Fruit fly (Drosophila melanogaster) whole organism, embryonic: ENCODE data around the gene QIL1.

ENCODE experiments used
- Adf1 ChIP-seq: fragments of 200-800 bp; sonication (Bioruptor generic); IDR thresholded peaks from 2 replicates; pipeline ENCODE4 v1.3.6; 2022; ENCODE audit warnings: missing biosample characterization, missing genetic modification characterization
- CG12299 ChIP-seq: fragments of 200-800 bp; sonication (Bioruptor generic); optimal IDR thresholded peaks from 2 replicates; lab custom pipeline; 2018; ENCODE audit warnings: missing biosample characterization, mild to moderate bottlenecking, missing genetic modification characterization
- CG13775 ChIP-seq: fragments of 200-800 bp; sonication (Bioruptor generic); optimal IDR thresholded peaks from 3 replicates; lab custom pipeline; 2017; ENCODE audit warnings: missing biosample characterization, mild to moderate bottlenecking, missing genetic modification characterization
- CG17912 ChIP-seq: fragments of 200-800 bp; sonication (Bioruptor generic); optimal IDR thresholded peaks from 2 replicates; lab custom pipeline; 2018; ENCODE audit warnings: missing biosample characterization, mild to moderate bottlenecking, missing genetic modification characterization
- CG2116 ChIP-seq: fragments of 200-800 bp; sonication (Bioruptor generic); optimal IDR thresholded peaks from 3 replicates; lab custom pipeline; 2018; ENCODE audit warnings: missing biosample characterization, mild to moderate bottlenecking, missing genetic modification characterization
- CG30403 ChIP-seq: fragments of 200-800 bp; sonication (Bioruptor generic); optimal IDR thresholded peaks from 3 replicates; lab custom pipeline; 2016; ENCODE audit warnings: missing biosample characterization, missing genetic modification characterization
- CG3281 ChIP-seq: fragments of 200-800 bp; sonication (Bioruptor generic); optimal IDR thresholded peaks from 3 replicates; lab custom pipeline; 2017; ENCODE audit warnings: missing biosample characterization, mild to moderate bottlenecking, missing genetic modification characterization
- CG4282 ChIP-seq: fragments of 200-800 bp; sonication (Bioruptor generic); optimal IDR thresholded peaks from 2 replicates; lab custom pipeline; 2016; ENCODE audit warnings: missing biosample characterization, missing genetic modification characterization
- CG43689 ChIP-seq: fragments of 200-800 bp; sonication (Bioruptor generic); IDR thresholded peaks from 2 replicates; pipeline ENCODE4 v1.3.6; 2022; ENCODE audit warnings: missing biosample characterization, missing genetic modification characterization
- CG6175 ChIP-seq: fragments of 200-800 bp; sonication (Bioruptor generic); IDR thresholded peaks from 3 replicates; pipeline ENCODE4 v1.3.6; 2022; ENCODE audit warnings: missing biosample characterization, missing genetic modification characterization
- CG6689 ChIP-seq: fragments of 200-800 bp; sonication (Bioruptor generic); IDR thresholded peaks from 2 replicates; pipeline ENCODE4 v1.3.6; 2022; ENCODE audit warnings: missing biosample characterization, missing genetic modification characterization
- CG6813 ChIP-seq: fragments of 200-800 bp; sonication (Bioruptor generic); optimal IDR thresholded peaks from 2 replicates; lab custom pipeline; 2017; ENCODE audit warnings: missing biosample characterization, missing genetic modification characterization, mild to moderate bottlenecking, moderate library complexity, missing genetic modification reagents
- CG9437 ChIP-seq: fragments of 200-800 bp; sonication (Bioruptor generic); optimal IDR thresholded peaks from 2 replicates; lab custom pipeline; 2018; ENCODE audit warnings: missing biosample characterization, mild to moderate bottlenecking, missing genetic modification characterization
- CG9817 ChIP-seq: fragments of 200-800 bp; sonication (Bioruptor generic); optimal IDR thresholded peaks from 2 replicates; lab custom pipeline; 2018; ENCODE audit warnings: missing biosample characterization, mild to moderate bottlenecking, missing genetic modification characterization, moderate library complexity
- D19B ChIP-seq: fragments of 200-800 bp; sonication (Bioruptor generic); optimal IDR thresholded peaks from 2 replicates; lab custom pipeline; 2017; ENCODE audit warnings: missing biosample characterization, mild to moderate bottlenecking, missing genetic modification characterization
- Dp ChIP-seq: fragments of 200-800 bp; sonication (Bioruptor generic); optimal IDR thresholded peaks from 2 replicates; lab custom pipeline; 2018; ENCODE audit warnings: missing biosample characterization, mild to moderate bottlenecking, missing genetic modification characterization, moderate library complexity
- ERR ChIP-seq: fragments of 200-800 bp; sonication (Bioruptor generic); optimal IDR thresholded peaks from 2 replicates; lab custom pipeline; 2016; ENCODE audit warnings: missing biosample characterization, missing genetic modification characterization
- Fer1 ChIP-seq: fragments of 200-800 bp; sonication (Bioruptor generic); optimal IDR thresholded peaks from 2 replicates; lab custom pipeline; 2017; ENCODE audit warnings: missing biosample characterization, mild to moderate bottlenecking, missing genetic modification characterization
- Kr ChIP-seq: fragments of 200-800 bp; sonication (Bioruptor generic); optimal IDR thresholded peaks from 2 replicates; lab custom pipeline; 2017; ENCODE audit warnings: missing biosample characterization, mild to moderate bottlenecking, missing genetic modification characterization
- Lim3 ChIP-seq: fragments of 200-800 bp; sonication (Bioruptor generic); IDR thresholded peaks from 2 replicates; pipeline ENCODE4 v1.3.6; 2022; ENCODE audit warnings: missing biosample characterization, missing genetic modification characterization
- NK7.1 ChIP-seq: fragments of 200-800 bp; sonication (Bioruptor generic); optimal IDR thresholded peaks from 3 replicates; lab custom pipeline; 2016; ENCODE audit warnings: missing biosample characterization, missing genetic modification characterization
- Ptx1 ChIP-seq: fragments of 200-800 bp; sonication (Bioruptor generic); IDR thresholded peaks from 2 replicates; pipeline ENCODE4 v1.3.6; 2022; ENCODE audit warnings: missing biosample characterization, missing genetic modification characterization
- Scr ChIP-seq: fragments of 200-800 bp; sonication (Bioruptor generic); IDR thresholded peaks from 2 replicates; pipeline ENCODE4 v1.3.6; 2022; ENCODE audit warnings: missing biosample characterization, missing genetic modification characterization; ENCODE audit not compliant: partially characterized antibody
- Spps ChIP-seq: fragments of 200-800 bp; sonication (Bioruptor generic); optimal IDR thresholded peaks from 2 replicates; lab custom pipeline; 2018; ENCODE audit warnings: missing biosample characterization, mild to moderate bottlenecking, missing genetic modification characterization
- bowl ChIP-seq: fragments of 200-800 bp; sonication (Bioruptor generic); IDR thresholded peaks from 2 replicates; pipeline ENCODE4 v1.3.6; 2022; ENCODE audit warnings: missing biosample characterization, missing genetic modification characterization
- btn ChIP-seq: fragments of 200-800 bp; sonication (Bioruptor generic); optimal IDR thresholded peaks from 2 replicates; lab custom pipeline; 2016; ENCODE audit warnings: missing biosample characterization, missing genetic modification characterization
- cg ChIP-seq: fragments of 200-800 bp; sonication (Bioruptor generic); optimal IDR thresholded peaks from 3 replicates; lab custom pipeline; 2019; ENCODE audit warnings: missing biosample characterization, mild to moderate bottlenecking, missing genetic modification characterization, moderate library complexity
- da ChIP-seq: fragments of 200-800 bp; sonication (Bioruptor generic); optimal IDR thresholded peaks from 2 replicates; lab custom pipeline; 2016; ENCODE audit warnings: missing biosample characterization, missing genetic modification characterization
- danr ChIP-seq: fragments of 200-800 bp; sonication (Bioruptor generic); IDR thresholded peaks from 2 replicates; pipeline ENCODE4 v1.3.6; 2022; ENCODE audit warnings: missing biosample characterization, missing genetic modification characterization
- ewg ChIP-seq: fragments of 200-800 bp; sonication (Bioruptor generic); optimal IDR thresholded peaks from 3 replicates; lab custom pipeline; 2017; ENCODE audit warnings: mild to moderate bottlenecking, missing biosample characterization, missing genetic modification reagents, missing genetic modification characterization
- eyg ChIP-seq: fragments of 200-800 bp; sonication (Bioruptor generic); optimal IDR thresholded peaks from 3 replicates; lab custom pipeline; 2016; ENCODE audit warnings: missing biosample characterization, missing genetic modification characterization
- fd102C ChIP-seq: fragments of 200-800 bp; sonication (Bioruptor generic); optimal IDR thresholded peaks from 2 replicates; lab custom pipeline; 2018; ENCODE audit warnings: missing biosample characterization, mild to moderate bottlenecking, missing genetic modification characterization, moderate library complexity
- gcm ChIP-seq: fragments of 200-800 bp; sonication (Bioruptor generic); optimal IDR thresholded peaks from 2 replicates; lab custom pipeline; 2019; ENCODE audit warnings: missing biosample characterization, mild to moderate bottlenecking, missing genetic modification characterization, moderate library complexity
- grau ChIP-seq: fragments of 200-800 bp; optimal IDR thresholded peaks from 3 replicates; lab custom pipeline; 2019; ENCODE audit warnings: missing biosample characterization, mild to moderate bottlenecking, missing genetic modification characterization, moderate library complexity
- gsb ChIP-seq: fragments of 200-800 bp; sonication (Bioruptor generic); IDR thresholded peaks from 2 replicates; pipeline ENCODE4 v1.3.6; 2022; ENCODE audit warnings: missing biosample characterization, missing genetic modification characterization
- hbn ChIP-seq: fragments of 200-800 bp; sonication (Bioruptor generic); IDR thresholded peaks from 2 replicates; pipeline ENCODE4 v1.3.6; 2022; ENCODE audit warnings: missing biosample characterization, missing genetic modification characterization; ENCODE audit not compliant: partially characterized antibody
- ind ChIP-seq: fragments of 200-800 bp; sonication (Bioruptor generic); optimal IDR thresholded peaks from 3 replicates; lab custom pipeline; 2016; ENCODE audit warnings: missing biosample characterization, missing genetic modification characterization
- knrl ChIP-seq: fragments of 200-800 bp; sonication (Bioruptor generic); IDR thresholded peaks from 3 replicates; pipeline ENCODE4 v1.3.6; 2022; ENCODE audit warnings: missing biosample characterization, missing genetic modification characterization; ENCODE audit not compliant: partially characterized antibody
- nom ChIP-seq: fragments of 200-800 bp; sonication (Bioruptor generic); optimal IDR thresholded peaks from 2 replicates; lab custom pipeline; 2017; ENCODE audit warnings: missing biosample characterization, missing genetic modification characterization, mild to moderate bottlenecking, moderate library complexity, missing genetic modification reagents
- oc ChIP-seq: fragments of 200-800 bp; sonication (Bioruptor generic); optimal IDR thresholded peaks from 2 replicates; lab custom pipeline; 2018; ENCODE audit warnings: missing biosample characterization, mild to moderate bottlenecking, missing genetic modification characterization, moderate library complexity
- pho ChIP-seq: fragments of 200-800 bp; sonication (Bioruptor generic); optimal IDR thresholded peaks from 2 replicates; lab custom pipeline; 2016; ENCODE audit warnings: missing biosample characterization, missing genetic modification characterization
- pnt ChIP-seq: fragments of 200-800 bp; sonication (Bioruptor generic); optimal IDR thresholded peaks from 3 replicates; lab custom pipeline; 2016; ENCODE audit warnings: missing biosample characterization, missing genetic modification characterization
- pros ChIP-seq: fragments of 200-800 bp; sonication (Bioruptor generic); optimal IDR thresholded peaks from 3 replicates; lab custom pipeline; 2019; ENCODE audit warnings: missing biosample characterization, mild to moderate bottlenecking, missing genetic modification characterization, moderate library complexity
- twi ChIP-seq: fragments of 200-800 bp; optimal IDR thresholded peaks from 2 replicates; lab custom pipeline; 2019; ENCODE audit warnings: missing biosample characterization, mild to moderate bottlenecking, missing genetic modification characterization, moderate library complexity
- unpg ChIP-seq: fragments of 200-800 bp; sonication (Bioruptor generic); optimal IDR thresholded peaks from 3 replicates; lab custom pipeline; 2018; ENCODE audit warnings: missing biosample characterization, mild to moderate bottlenecking, missing genetic modification characterization, moderate library complexity
- vnd ChIP-seq: fragments of 200-800 bp; sonication (Bioruptor generic); IDR thresholded peaks from 3 replicates; pipeline ENCODE4 v1.3.6; 2022; ENCODE audit warnings: missing biosample characterization, missing genetic modification characterization; ENCODE audit not compliant: partially characterized antibody
- zen ChIP-seq: fragments of 200-800 bp; sonication (Bioruptor generic); optimal IDR thresholded peaks from 3 replicates; lab custom pipeline; 2018; ENCODE audit warnings: missing biosample characterization, mild to moderate bottlenecking, missing genetic modification characterization, moderate library complexity
- zfh1 ChIP-seq: fragments of 200-800 bp; sonication (Bioruptor generic); IDR thresholded peaks from 3 replicates; pipeline ENCODE4 v1.3.6; 2022; ENCODE audit warnings: missing biosample characterization, missing genetic modification characterization

Gene QIL1

dm6 chr3L:17486794-17487726 is 21.3 kb downstream of the QIL1 start, which contains the start of gene Oatp74D (continued):
- peak; percentile 5 for TF ChIP-seq pho (GFP tag; lab: Kevin White, UChicago)
- TF ChIP-seq ewg (GFP tag; lab: Kevin White, UChicago) = peak; percentile 32
- peak; percentile 30; the same call in 2 of the 3 replicates for TF ChIP-seq zfh1 (GFP tag; lab: Robert Waterston, UW)
- peak; percentile 61 for TF ChIP-seq CG17912
- peak; percentile 99 for TF ChIP-seq Adf1 (GFP tag; lab: Robert Waterston, UW)
- no peak for TF ChIP-seq D19B
- no peak for TF ChIP-seq Ptx1
- TF ChIP-seq danr (GFP tag; lab: Robert Waterston, UW) = no peak
- no peak for TF ChIP-seq zen
- peak; percentile 34 for TF ChIP-seq CG2116 (GFP tag; lab: Kevin White, UChicago)
- TF ChIP-seq CG12299 = peak; percentile 72
- TF ChIP-seq da (GFP tag; lab: Kevin White, UChicago) = no peak
- TF ChIP-seq Dp (GFP tag; lab: Kevin White, UChicago) = no peak
- TF ChIP-seq CG3281 (GFP tag; lab: Kevin White, UChicago) = peak; percentile 30
- TF ChIP-seq grau = peak; percentile 26
- TF ChIP-seq oc = peak; percentile 22
- TF ChIP-seq pnt (GFP tag; lab: Kevin White, UChicago) = peak; percentile 22
- peak; percentile 64 for TF ChIP-seq twi (tag; lab: Kevin White, UChicago)
- TF ChIP-seq bowl (GFP tag; lab: Robert Waterston, UW) = 0 out of 2 replicates have a peak, but pooled peaks have one; percentile 19
- TF ChIP-seq vnd (GFP tag; lab: Robert Waterston, UW) = no peak
- TF ChIP-seq CG6175 (GFP tag; lab: Robert Waterston, UW) = peak; percentile 41; the same call in 1 of the 3 replicates
- TF ChIP-seq CG6689 (GFP tag; lab: Robert Waterston, UW) = no peak
- TF ChIP-seq gcm (GFP tag; lab: Kevin White, UChicago) = peak; percentile 25
- peak; percentile 87 for TF ChIP-seq pros
- no peak for TF ChIP-seq Lim3 (GFP tag; lab: Robert Waterston, UW)
- no peak for TF ChIP-seq CG43689
- no peak for TF ChIP-seq CG9817 (tag; lab: Kevin White, UChicago)
- TF ChIP-seq hbn (GFP tag; lab: Robert Waterston, UW) = no peak
- peak; percentile 49 for TF ChIP-seq fd102C
- TF ChIP-seq Scr = 0 out of 2 replicates have a peak, but pooled peaks have one; percentile 28
- peak; percentile 48 for TF ChIP-seq unpg
- peak; percentile 99 for TF ChIP-seq cg
- no peak for TF ChIP-seq eyg (GFP tag; lab: Kevin White, UChicago)
- TF ChIP-seq nom (GFP tag; lab: Kevin White, UChicago) = peak; percentile 20
- peak; percentile 87 for TF ChIP-seq Kr (GFP tag; lab: Kevin White, UChicago)
- TF ChIP-seq Spps (tag; lab: Kevin White, UChicago) = peak; percentile 25
- peak; percentile 8 for TF ChIP-seq ERR (GFP tag; lab: Kevin White, UChicago)
- no peak for TF ChIP-seq CG13775 (GFP tag; lab: Kevin White, UChicago)
- peak; percentile 9 for TF ChIP-seq CG6813
- no peak for TF ChIP-seq gsb
- peak; percentile 41 for TF ChIP-seq CG4282 (GFP tag; lab: Kevin White, UChicago)
- TF ChIP-seq btn (GFP tag; lab: Kevin White, UChicago) = no peak
- TF ChIP-seq ind (GFP tag; lab: Kevin White, UChicago) = peak; percentile 40
- TF ChIP-seq CG9437 (GFP tag; lab: Kevin White, UChicago) = peak; percentile 20
- TF ChIP-seq NK7.1 (GFP tag; lab: Kevin White, UChicago) = no peak
- no peak for TF ChIP-seq knrl
- peak; percentile 32 for TF ChIP-seq CG30403 (GFP tag; lab: Kevin White, UChicago)
- TF ChIP-seq Fer1 (GFP tag; lab: Kevin White, UChicago) = peak; percentile 74
